Worm (Caenorhabditis elegans): ENCODE data around the gene F23F12.3.

Gene F23F12.3

ce11 chrIII:6500032-6500564, at the start of gene F23F12.3:
Gene F23F12.3 (plus strand): TSS chrIII:6500514.
- TF ChIP-seq fos-1 (tag; optimal IDR thresholded peaks at IDR 0.05), result peak; percentile 22
- TF ChIP-seq mab-5 (tag; optimal IDR thresholded peaks at IDR 0.05), result no peak

- no peak for TF ChIP-seq unc-39 (tag; optimal IDR thresholded peaks at IDR 0.05)
- TF ChIP-seq peb-1 (tag; optimal IDR thresholded peaks at IDR 0.05), result no peak
- no peak for TF ChIP-seq nhr-77 (tag; optimal IDR thresholded peaks at IDR 0.05)
- no peak for TF ChIP-seq skn-1 (tag; optimal IDR thresholded peaks at IDR 0.05)
- TF ChIP-seq mdl-1 (tag; optimal IDR thresholded peaks at IDR 0.05), result no peak
- TF ChIP-seq nhr-11 (tag; optimal IDR thresholded peaks at IDR 0.05), result no peak
- no peak for TF ChIP-seq snpc-4 (tag; optimal IDR thresholded peaks at IDR 0.05)
- TF ChIP-seq egl-27 (tag; optimal IDR thresholded peaks at IDR 0.05), result no peak
- TF ChIP-seq nhr-6 (tag; optimal IDR thresholded peaks at IDR 0.05), result no peak
- TF ChIP-seq sem-4 (tag; optimal IDR thresholded peaks at IDR 0.05), result no peak
- no peak for TF ChIP-seq lin-39 (tag; optimal IDR thresholded peaks at IDR 0.05)
These were observed 49.7 kb upstream of the F23F12.3 start, which contains the start of gene T26A5.6 for ce11 chrIII:6450596-6450995. Gene T26A5.6 (minus strand): TSS chrIII:6450696.

ce11 chrIII:6452278-6452677, 48.0 kb upstream of the F23F12.3 start, which contains the start of gene set-1:
Gene set-1 (minus strand): TSS chrIII:6452378.
- TF ChIP-seq egl-27 (tag; optimal IDR thresholded peaks at IDR 0.05), result no peak
- no peak for TF ChIP-seq nhr-12 (tag; optimal IDR thresholded peaks at IDR 0.05)
- no peak for TF ChIP-seq skn-1 (tag; optimal IDR thresholded peaks at IDR 0.05)
- TF ChIP-seq unc-39 (tag; optimal IDR thresholded peaks at IDR 0.05), result no peak
- TF ChIP-seq ztf-11 (tag; optimal IDR thresholded peaks at IDR 0.05), result no peak
- no peak for TF ChIP-seq mbf-1 (tag; optimal IDR thresholded peaks at IDR 0.05)
- TF ChIP-seq elt-1 (tag; optimal IDR thresholded peaks at IDR 0.05), result no peak
- no peak for TF ChIP-seq lin-11 (tag; optimal IDR thresholded peaks at IDR 0.05)
- TF ChIP-seq unc-62 (GFP tag; optimal IDR thresholded peaks at IDR 0.05), result no peak
- no peak for TF ChIP-seq gmeb-1 (tag; optimal IDR thresholded peaks at IDR 0.05)
- no peak for TF ChIP-seq unc-55 (GFP tag; optimal IDR thresholded peaks at IDR 0.05)
- no peak for TF ChIP-seq nhr-6 (tag; optimal IDR thresholded peaks at IDR 0.05)
- TF ChIP-seq nhr-77 (tag; optimal IDR thresholded peaks at IDR 0.05), result no peak
- TF ChIP-seq lsy-2 (tag; optimal IDR thresholded peaks at IDR 0.05), result no peak
- TF ChIP-seq crh-2 (tag; optimal IDR thresholded peaks at IDR 0.05), result no peak
- TF ChIP-seq mab-5 (tag; optimal IDR thresholded peaks at IDR 0.05), result no peak
- TF ChIP-seq alr-1 (tag; optimal IDR thresholded peaks at IDR 0.05), result no peak
- TF ChIP-seq lin-13 (GFP tag; optimal IDR thresholded peaks at IDR 0.05), result no peak
- TF ChIP-seq C34F6.9 (tag; optimal IDR thresholded peaks at IDR 0.05), result no peak

- TF ChIP-seq sem-4 (tag; optimal IDR thresholded peaks at IDR 0.05) (no peak), nhr-129 (tag; optimal IDR thresholded peaks at IDR 0.05) (peak; percentile 25), nhr-12 (tag; optimal IDR thresholded peaks at IDR 0.05) (no peak), C34F6.9 (tag; optimal IDR thresholded peaks at IDR 0.05) (peak; percentile 38), unc-55 (GFP tag; optimal IDR thresholded peaks at IDR 0.05) (peak; percentile 40), lsy-2 (tag; optimal IDR thresholded peaks at IDR 0.05) (peak in 1 of 2 experiments; percentile 15)
These were observed 47.6 kb upstream of the F23F12.3 start for ce11 chrIII:6452683-6453082.

ce11 chrIII:6453665-6454064, 46.6 kb upstream of the F23F12.3 start:
- TF ChIP-seq nhr-21 (tag; optimal IDR thresholded peaks at IDR 0.05) (peak; percentile 62), Y55F3AM.14 (GFP tag; optimal IDR thresholded peaks at IDR 0.05) (peak; percentile 37), C34F6.9 (tag; optimal IDR thresholded peaks at IDR 0.05) (peak; percentile 85), skn-1 (tag; optimal IDR thresholded peaks at IDR 0.05) (peak; percentile 69), nhr-237 (tag; optimal IDR thresholded peaks at IDR 0.05) (no peak), sem-4 (tag; optimal IDR thresholded peaks at IDR 0.05) (peak; percentile 90), peb-1 (tag; optimal IDR thresholded peaks at IDR 0.05) (no peak), lin-39 (tag; optimal IDR thresholded peaks at IDR 0.05) (no peak), mab-5 (tag; optimal IDR thresholded peaks at IDR 0.05) (peak; percentile 33), blmp-1 (tag; optimal IDR thresholded peaks at IDR 0.05; ENCODE audit: insufficient read depth) (peak; percentile 89), sma-9 (GFP tag; optimal IDR thresholded peaks at IDR 0.05) (peak; percentile 83), sma-9 (tag; optimal IDR thresholded peaks at IDR 0.05) (no peak), lin-13 (GFP tag; optimal IDR thresholded peaks at IDR 0.05) (peak; percentile 88), gmeb-1 (tag; optimal IDR thresholded peaks at IDR 0.05) (peak; percentile 77), nhr-6 (tag; optimal IDR thresholded peaks at IDR 0.05) (peak; percentile 71), ztf-11 (tag; optimal IDR thresholded peaks at IDR 0.05) (no peak), ceh-82 (tag; optimal IDR thresholded peaks at IDR 0.05) (no peak), unc-62 (GFP tag; optimal IDR thresholded peaks at IDR 0.05) (no peak), dmd-4 (tag; optimal IDR thresholded peaks at IDR 0.05) (no peak), egl-27 (tag; optimal IDR thresholded peaks at IDR 0.05) (peak; percentile 65), nhr-11 (tag; optimal IDR thresholded peaks at IDR 0.05) (no peak), elt-3 (tag; optimal IDR thresholded peaks at IDR 0.05) (no peak), ztf-4 (tag; optimal IDR thresholded peaks at IDR 0.05) (peak; percentile 83), ceh-16 (tag; optimal IDR thresholded peaks at IDR 0.05) (peak; percentile 4), nhr-12 (tag; optimal IDR thresholded peaks at IDR 0.05) (no peak), aly-2 (tag; optimal IDR thresholded peaks at IDR 0.05) (peak; percentile 17), lsy-2 (tag; optimal IDR thresholded peaks at IDR 0.05) (peak; percentile 48 to 93), mbf-1 (tag; optimal IDR thresholded peaks at IDR 0.05) (no peak), nhr-10 (tag; optimal IDR thresholded peaks at IDR 0.05) (no peak), unc-39 (tag; optimal IDR thresholded peaks at IDR 0.05) (no peak), unc-55 (GFP tag; optimal IDR thresholded peaks at IDR 0.05) (peak; percentile 95), nhr-25 (tag; optimal IDR thresholded peaks at IDR 0.05) (peak; percentile 78), ZK546.5 (tag; optimal IDR thresholded peaks at IDR 0.05) (no peak), elt-1 (tag; optimal IDR thresholded peaks at IDR 0.05) (no peak)

All from whole organism, L2 larva.